Worm (Caenorhabditis elegans) whole organism, L4 larva: ENCODE data around the gene fbxc-30.
A peak's percentile ranks its signal among the peaks of the same experiment; 100 is the strongest.
"Not testable (repeated sequence)": the region's sequence is repeated elsewhere in the genome, so short reads cannot be mapped to it uniquely, and the experiment has no call there.

Experiments used
- F10B5.3 ChIP-seq: sonication (generic microtip); optimal IDR thresholded peaks from 2 replicates; lab custom pipeline; 2016; ENCODE audit warnings: mild to moderate bottlenecking, missing genetic modification characterization, missing compliant biosample characterization
- F49E8.2 ChIP-seq: sonication (generic microtip); optimal IDR thresholded peaks from 2 replicates; lab custom pipeline; 2016; ENCODE audit warnings: missing compliant biosample characterization, mild to moderate bottlenecking, missing genetic modification characterization, borderline replicate concordance
- Y48G9A.11 ChIP-seq: fragments of 200-800 bp; sonication (Bioruptor generic); IDR thresholded peaks from 2 replicates; pipeline ENCODE4 v1.3.6; 2022; ENCODE audit warnings: missing genetic modification reagents, missing genetic modification characterization, missing compliant biosample characterization
- aha-1 ChIP-seq: fragments of 150-350 bp; peaks from one replicate; lab custom pipeline; 2014; ENCODE audit warnings: missing biosample characterization, missing genetic modification characterization
- attf-4 ChIP-seq: sonication (generic microtip); optimal IDR thresholded peaks from 3 replicates; lab custom pipeline; 2017; ENCODE audit warnings: missing biosample characterization, missing genetic modification characterization
- ceh-82 ChIP-seq: sonication (generic microtip); optimal IDR thresholded peaks from 2 replicates; lab custom pipeline; 2017; ENCODE audit warnings: missing biosample characterization, missing genetic modification characterization
- cey-2 ChIP-seq: sonication (generic microtip); optimal IDR thresholded peaks from 3 replicates; lab custom pipeline; 2017; ENCODE audit warnings: missing genetic modification characterization, mild to moderate bottlenecking, missing compliant biosample characterization, antibody characterized with exemption, borderline replicate concordance; ENCODE audit not compliant: insufficient read depth
- daf-12 ChIP-seq: fragments of 150-350 bp; optimal IDR thresholded peaks from 2 replicates; lab custom pipeline; 2014; ENCODE audit warnings: missing biosample characterization, missing genetic modification reagents, missing genetic modification characterization
- dmd-8 ChIP-seq: fragments of 200-800 bp; sonication (Bioruptor generic); IDR thresholded peaks from 2 replicates; pipeline ENCODE4 v1.3.6; 2022; ENCODE audit warnings: missing genetic modification characterization, missing compliant biosample characterization
- duxl-1 ChIP-seq: sonication (generic microtip); optimal IDR thresholded peaks from 2 replicates; lab custom pipeline; 2016; ENCODE audit warnings: mild to moderate bottlenecking, missing genetic modification characterization, moderate library complexity, missing compliant biosample characterization; ENCODE audit not compliant: poor library complexity
- lin-13 ChIP-seq: fragments of 150-350 bp; optimal IDR thresholded peaks from 2 replicates; lab custom pipeline; 2014; ENCODE audit warnings: missing biosample characterization, missing genetic modification reagents, missing genetic modification characterization
- mxl-3 ChIP-seq: fragments of 200-800 bp; sonication (Bioruptor generic); optimal IDR thresholded peaks from 2 replicates; lab custom pipeline; 2018; ENCODE audit warnings: mild to moderate bottlenecking, missing genetic modification characterization, missing compliant biosample characterization
- nhr-102 ChIP-seq: sonication (generic microtip); optimal IDR thresholded peaks from 2 replicates; lab custom pipeline; 2016; ENCODE audit warnings: mild to moderate bottlenecking, missing genetic modification characterization, moderate library complexity, missing compliant biosample characterization
- nhr-28 ChIP-seq: fragments of 150-350 bp; optimal IDR thresholded peaks from 2 replicates; lab custom pipeline; 2014; ENCODE audit warnings: missing biosample characterization, missing genetic modification characterization
- pha-4 ChIP-seq, 2 experiments: fragments of 150-350 bp in 1 of 2; fragments of 200-800 bp in 1 of 2; sonication (Bioruptor generic) in 1 of 2; IDR thresholded peaks in 1 of 2; optimal IDR thresholded peaks in 1 of 2; 2 replicates each; pipeline versions ENCODE4 v1.3.6 to Lab custom; 2014 to 2022; ENCODE audit warnings: missing genetic modification characterization in 2 of 2, missing genetic modification reagents in 2 of 2, missing biosample characterization in 1 of 2, missing compliant biosample characterization in 1 of 2
- php-3 ChIP-seq: fragments of 200-800 bp; sonication (Bioruptor generic); IDR thresholded peaks from 2 replicates; pipeline ENCODE4 v1.3.6; 2022; ENCODE audit warnings: missing genetic modification reagents, missing genetic modification characterization, missing compliant biosample characterization
- rbr-2 ChIP-seq: sonication (generic microtip); optimal IDR thresholded peaks from 2 replicates; lab custom pipeline; 2016; ENCODE audit warnings: missing genotype, missing genetic modification characterization, missing compliant biosample characterization
- unc-62 ChIP-seq, 3 experiments: fragments of 150-350 bp in 1 of 3; sonication (generic microtip); optimal IDR thresholded peaks in 2 of 3; peaks in 1 of 3; 1 replicate in 1 of 3; 2 replicates in 2 of 3; lab custom pipeline; 2014 to 2017; ENCODE audit warnings: missing biosample characterization in 3 of 3, missing genetic modification characterization in 3 of 3, missing genetic modification reagents in 3 of 3, missing genotype in 1 of 3

fbxc-30 gene

ce11 chrII:954626-955025 is 37.2 kb downstream of the fbxc-30 start, which contains the start of gene fbxc-7:
fbxc-7 (plus strand) TSS chrII:954926.
- TF ChIP-seq nhr-28 (tag; lab: Kevin White, UChicago), result peak; percentile 29

ce11 chrII:958618-959017 is 41.2 kb downstream of the fbxc-30 start, which contains the start of gene sdz-4:
sdz-4 (plus strand) TSS chrII:958918.
- peak; percentile 74 for TF ChIP-seq aha-1 (tag; lab: Kevin White, UChicago)
- TF ChIP-seq F49E8.2 (tag; lab: Kevin White, UChicago), result no peak
- TF ChIP-seq dmd-8, result no peak
- no peak for TF ChIP-seq pha-4 (GFP tag; IDR thresholded peaks at IDR 0.05; lab: Robert Waterston, UW)
- no peak for TF ChIP-seq pha-4 (tag; optimal IDR thresholded peaks at IDR 0.05; lab: Kevin White, UChicago)
- TF ChIP-seq, all 104 proteins: peak for 1

DNA sequence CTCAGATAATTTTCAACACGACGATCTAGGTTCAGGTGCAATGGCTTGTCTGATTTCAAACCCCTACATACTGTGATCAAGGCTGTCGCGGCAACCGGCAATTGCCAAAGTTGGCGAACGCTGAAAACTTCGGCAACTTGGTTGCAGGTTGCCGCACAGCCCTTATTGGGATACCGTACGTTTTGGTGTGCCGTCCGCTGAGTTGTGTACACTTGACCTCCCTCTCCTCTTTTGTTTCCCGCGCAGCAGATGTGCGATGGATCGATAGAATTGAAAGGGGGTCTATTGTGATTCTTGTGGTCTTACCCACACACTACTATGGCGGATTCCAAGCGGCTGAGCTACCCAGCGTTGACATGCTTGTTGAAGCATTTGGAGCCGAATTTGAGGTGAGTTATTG is 42.8 kb downstream of the fbxc-30 start, which contains the start of the genes C32B5.18 and C32B5.7:
TSS of gene C32B5.18 (plus strand) at position 301 of the 400 bp plus-strand sequence.
TSS of gene C32B5.7 (plus strand) at position 311 of the 400 bp plus-strand sequence.
- TF ChIP-seq php-3 (GFP tag; lab: Robert Waterston, UW) (no peak), rbr-2 (tag; lab: Kevin White, UChicago) (no peak), mxl-3 (GFP tag; lab: Kevin White, UChicago) (no peak), nhr-102 (tag; lab: Kevin White, UChicago) (no peak), aha-1 (tag; lab: Kevin White, UChicago) (peak; percentile 76), F10B5.3 (no peak)

ce11 chrII:961961-962360 is 44.5 kb downstream of the fbxc-30 start, which contains the start of gene C32B5.13:
C32B5.13 (minus strand) TSS chrII:962061.
- TF ChIP-seq lin-13 (GFP tag; lab: Kevin White, UChicago) (no peak), attf-4 (tag; lab: Kevin White, UChicago) (no peak), unc-62 (GFP tag; optimal IDR thresholded peaks at IDR 0.05 in 1 of 2; lab: Kevin White, UChicago) (peak in 1 of 2 experiments; percentile 16), unc-62 (tag; optimal IDR thresholded peaks at IDR 0.05; lab: Kevin White, UChicago) (no peak), ceh-82 (tag; lab: Kevin White, UChicago) (no peak)
- TF ChIP-seq, all 104 proteins: peak for 1

DNA sequence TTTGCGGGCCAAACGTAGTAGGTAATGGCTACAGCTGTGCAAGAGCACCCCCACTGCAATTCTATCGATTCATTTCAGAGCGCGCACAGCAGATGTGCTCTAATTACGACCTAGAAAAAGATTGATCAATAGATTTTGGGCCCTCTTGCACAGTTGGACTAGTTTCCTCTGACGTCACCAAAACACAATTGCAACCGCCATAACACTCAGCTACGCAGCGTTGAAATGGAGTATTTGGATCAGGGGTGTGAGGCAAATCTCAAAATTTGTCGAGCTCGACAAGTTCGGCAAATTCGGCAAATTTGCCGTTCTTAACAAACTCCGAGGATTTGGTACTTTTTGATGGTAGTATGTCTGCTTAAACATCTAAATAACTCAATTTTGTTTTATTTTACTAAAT is 49.5 kb downstream of the fbxc-30 start, which contains the start of gene fbxc-18:
TSS of gene fbxc-18 (minus strand) at position 101 of the 400 bp plus-strand sequence.
- TF ChIP-seq Y48G9A.11 (GFP tag; lab: Robert Waterston, UW); daf-12 (tag; lab: Kevin White, UChicago); duxl-1 (tag; lab: Kevin White, UChicago): not testable (repeated sequence)

- TF ChIP-seq nhr-102, duxl-1, cey-2 (tag; lab: Kevin White, UChicago): not testable (repeated sequence)
Measured at ce11 chrII:968106-968505, 50.7 kb downstream of the fbxc-30 start, which contains the start of gene C32B5.6. C32B5.6 (plus strand) TSS chrII:968406.
